Fruit fly (Drosophila melanogaster): ENCODE data around the gene CG8188.
A peak's percentile ranks its signal among the peaks of the same experiment; 100 is the strongest.

Gene CG8188

DNA sequence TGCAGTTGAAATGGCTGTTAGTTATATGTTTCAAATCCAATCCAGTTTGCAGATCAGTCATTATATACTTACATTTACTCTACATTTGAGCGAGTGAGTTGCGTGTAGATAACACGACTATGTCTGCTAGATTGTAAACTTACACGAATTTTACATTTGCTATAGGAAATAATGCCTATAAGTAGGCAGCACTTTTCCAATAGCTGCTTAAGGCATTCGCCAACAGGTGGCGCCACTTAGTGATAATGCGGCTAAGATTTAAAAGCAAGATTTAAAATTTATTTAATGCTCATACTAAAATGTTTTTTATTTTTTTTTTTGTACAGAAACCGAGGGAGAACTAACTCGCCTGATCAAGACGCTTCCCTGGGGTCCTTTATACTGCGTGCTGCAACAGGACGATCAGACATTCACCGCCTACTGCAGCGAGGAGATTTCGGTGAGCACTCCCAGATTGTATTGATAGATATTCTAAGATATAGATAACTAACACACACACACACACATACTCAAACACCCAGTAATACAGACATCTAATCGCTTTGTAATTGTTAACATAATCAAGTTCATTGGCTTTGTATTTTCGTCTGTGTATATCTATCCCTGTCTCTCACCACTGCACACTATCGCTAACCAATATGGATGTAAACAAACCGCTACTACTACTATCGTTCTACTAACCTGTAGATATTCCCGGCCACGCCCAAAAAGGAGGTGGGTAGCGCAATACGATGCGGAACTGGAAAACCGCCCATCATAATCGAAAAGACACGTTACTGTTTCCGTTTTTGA, 17.6 kb upstream of the CG8188 start (continued):
- TF ChIP-seq Atf3 (GFP tag; optimal IDR thresholded peaks at IDR 0.05) (no peak), fru (optimal IDR thresholded peaks at IDR 0.05) (no peak), chinmo (GFP tag; IDR thresholded peaks at IDR 0.05; ENCODE audit: partially characterized antibody) (no peak), CoRest (tag; optimal IDR thresholded peaks at IDR 0.05) (no peak), Poxn (GFP tag; IDR thresholded peaks at IDR 0.05) (no peak), Abd-B (GFP tag; optimal IDR thresholded peaks at IDR 0.05) (no peak), CG6272 (GFP tag; IDR thresholded peaks at IDR 0.05) (0 out of 2 replicates have a peak, but pooled peaks have one; percentile 24), Lhr (GFP tag; optimal IDR thresholded peaks at IDR 0.05) (peak; percentile 10), CG12942 (GFP tag; optimal IDR thresholded peaks at IDR 0.05) (no peak), ac (GFP tag; optimal IDR thresholded peaks at IDR 0.05) (no peak), CG16815 (GFP tag; optimal IDR thresholded peaks at IDR 0.05) (no peak), CG3163 (GFP tag; optimal IDR thresholded peaks at IDR 0.05) (peak; percentile 24), CG14860 (GFP tag; IDR thresholded peaks at IDR 0.05; ENCODE audit: partially characterized antibody) (peak; percentile 43; the same call in 1 of the 3 replicates), Bgb (GFP tag; IDR thresholded peaks at IDR 0.05; ENCODE audit: partially characterized antibody) (peak; percentile 83), pita (GFP tag; optimal IDR thresholded peaks at IDR 0.05) (peak; percentile 21), stwl (tag; optimal IDR thresholded peaks at IDR 0.05) (peak; percentile 29), amos (GFP tag; IDR thresholded peaks at IDR 0.05; ENCODE audit: partially characterized antibody) (peak; percentile 77), Eip74EF (GFP tag; optimal IDR thresholded peaks at IDR 0.05) (no peak), CG7271 (tag; optimal IDR thresholded peaks at IDR 0.05) (no peak), tx (GFP tag; optimal IDR thresholded peaks at IDR 0.05) (no peak), CG1603 (tag; optimal IDR thresholded peaks at IDR 0.05) (peak; percentile 12), cg (GFP tag; optimal IDR thresholded peaks at IDR 0.05) (peak; percentile 69), CG1529 (GFP tag; optimal IDR thresholded peaks at IDR 0.05) (no peak), Fer2 (tag; optimal IDR thresholded peaks at IDR 0.05) (no peak), Oli (tag; optimal IDR thresholded peaks at IDR 0.05) (no peak), CG7556 (GFP tag; optimal IDR thresholded peaks at IDR 0.05) (no peak), ems (GFP tag; optimal IDR thresholded peaks at IDR 0.05) (no peak), schlank (tag; optimal IDR thresholded peaks at IDR 0.05) (no peak), ewg (GFP tag; optimal IDR thresholded peaks at IDR 0.05) (peak; percentile 0), nmo (GFP tag; optimal IDR thresholded peaks at IDR 0.05) (peak; percentile 0), vvl (GFP tag; IDR thresholded peaks at IDR 0.05) (peak; percentile 37; the same call in 1 of the 2 replicates), CG7372 (GFP tag; IDR thresholded peaks at IDR 0.05) (no peak), CG4424 (GFP tag; optimal IDR thresholded peaks at IDR 0.05) (no peak), danr (GFP tag; IDR thresholded peaks at IDR 0.05) (no peak), CG9727 (GFP tag; optimal IDR thresholded peaks at IDR 0.05) (no peak), E2f1 (GFP tag; IDR thresholded peaks at IDR 0.05) (no peak), Ptx1 (GFP tag; IDR thresholded peaks at IDR 0.05) (0 out of 2 replicates have a peak, but pooled peaks have one; percentile 18), GATAe (GFP tag; conservative IDR thresholded peaks at IDR 0.05) (peak; percentile 50; the same call in 1 of the 2 replicates), CG14965 (GFP tag; optimal IDR thresholded peaks at IDR 0.05; ENCODE audit: borderline replicate concordance) (peak; percentile 4), B-H1 (GFP tag; IDR thresholded peaks at IDR 0.05) (no peak), CG13624 (GFP tag; optimal IDR thresholded peaks at IDR 0.05) (peak; percentile 23), maf-S (GFP tag; optimal IDR thresholded peaks at IDR 0.05) (no peak), jing (GFP tag; optimal IDR thresholded peaks at IDR 0.05) (no peak)
